Fruit fly (Drosophila melanogaster): ENCODE data around the gene ERR.

The ERR gene

DNA sequence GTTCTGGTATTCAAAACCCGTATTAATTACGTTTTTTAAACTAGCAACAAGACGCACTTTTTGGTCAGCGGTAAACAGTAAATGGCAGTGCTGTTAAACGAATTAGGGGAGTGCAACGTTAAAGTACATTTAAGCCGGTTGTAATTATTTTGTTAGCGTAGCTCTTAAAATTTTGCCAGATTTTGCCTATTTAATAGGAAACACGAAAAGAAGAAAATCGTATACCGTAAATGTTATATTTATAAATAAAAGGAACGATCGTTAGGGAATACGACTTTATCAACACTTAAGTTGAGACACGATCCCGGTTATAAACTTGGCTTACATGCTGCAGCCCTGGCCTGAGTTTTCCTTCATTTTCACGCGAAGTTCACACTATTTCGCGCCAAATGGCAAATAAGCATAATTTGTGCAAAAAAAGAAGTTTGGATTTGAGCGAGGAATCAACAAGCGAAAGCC, 49.0 kb downstream of the ERR start, which contains the start of the genes Setx and mus301 (continued):
- no peak for TF ChIP-seq grn (GFP tag; optimal IDR thresholded peaks at IDR 0.05)
- no peak for TF ChIP-seq HLHmδ (GFP tag; optimal IDR thresholded peaks at IDR 0.05)
- TF ChIP-seq knrl (GFP tag; IDR thresholded peaks at IDR 0.05; ENCODE audit: partially characterized antibody), result peak; percentile 50; the same call in 2 of the 3 replicates
- TF ChIP-seq CG14710 (tag; optimal IDR thresholded peaks at IDR 0.05), result peak; percentile 91
- TF ChIP-seq Meics (GFP tag; optimal IDR thresholded peaks at IDR 0.05), result peak; percentile 77
- TF ChIP-seq seq (GFP tag; IDR thresholded peaks at IDR 0.05), result no peak
- no peak for TF ChIP-seq sim (GFP tag; IDR thresholded peaks at IDR 0.05)
- no peak for TF ChIP-seq odd (GFP tag; optimal IDR thresholded peaks at IDR 0.05)
- TF ChIP-seq jing (GFP tag; optimal IDR thresholded peaks at IDR 0.05), result peak; percentile 25
- TF ChIP-seq CG17802 (tag; optimal IDR thresholded peaks at IDR 0.05), result peak; percentile 35
- peak; percentile 75 for TF ChIP-seq CG7556 (GFP tag; optimal IDR thresholded peaks at IDR 0.05)
- peak in 1 of 3 experiments; percentile 19 for TF ChIP-seq Stat92E (GFP tag; optimal IDR thresholded peaks at IDR 0.05)
- TF ChIP-seq Camta (GFP tag; optimal IDR thresholded peaks at IDR 0.05), result peak; percentile 84
- peak; percentile 80 for TF ChIP-seq CG4820 (GFP tag; optimal IDR thresholded peaks at IDR 0.05)
- peak; percentile 72 for TF ChIP-seq ssp (GFP tag; IDR thresholded peaks at IDR 0.05)
- peak; percentile 59 for TF ChIP-seq esg (GFP tag; conservative IDR thresholded peaks at IDR 0.05)
- TF ChIP-seq CG3838 (GFP tag; optimal IDR thresholded peaks at IDR 0.05), result peak; percentile 62
- TF ChIP-seq Ets65A (GFP tag), result peak; percentile 99
- TF ChIP-seq Eip74EF (GFP tag; optimal IDR thresholded peaks at IDR 0.05), result no peak
- TF ChIP-seq HmgZ (tag; optimal IDR thresholded peaks at IDR 0.05), result peak; percentile 88
- TF ChIP-seq bab2 (GFP tag; optimal IDR thresholded peaks at IDR 0.05), result peak; percentile 84
- peak; percentile 72 for TF ChIP-seq klu (GFP tag; IDR thresholded peaks at IDR 0.05)
- peak; percentile 73 for TF ChIP-seq rib (GFP tag; IDR thresholded peaks at IDR 0.05)
- TF ChIP-seq disco-r (GFP tag; optimal IDR thresholded peaks at IDR 0.05), result peak; percentile 64
- peak; percentile 79 for TF ChIP-seq E2f1 (GFP tag; IDR thresholded peaks at IDR 0.05)
- TF ChIP-seq Six4 (GFP tag; optimal IDR thresholded peaks at IDR 0.05), result peak; percentile 59
- no peak for TF ChIP-seq tap (tag; optimal IDR thresholded peaks at IDR 0.05)
- TF ChIP-seq pho (GFP tag; optimal IDR thresholded peaks at IDR 0.05), result peak; percentile 88
- TF ChIP-seq Hmx (GFP tag; optimal IDR thresholded peaks at IDR 0.05), result peak; percentile 59
- peak; percentile 87 for TF ChIP-seq CG9437 (GFP tag; optimal IDR thresholded peaks at IDR 0.05)
- peak; percentile 55 for TF ChIP-seq CG31388 (GFP tag; optimal IDR thresholded peaks at IDR 0.05)
- no peak for TF ChIP-seq yki (optimal IDR thresholded peaks at IDR 0.05)
- TF ChIP-seq Sin3A (optimal IDR thresholded peaks at IDR 0.05), result peak; percentile 94
- TF ChIP-seq CG8359 (GFP tag; optimal IDR thresholded peaks at IDR 0.05; ENCODE audit: borderline replicate concordance), result no peak
- no peak for TF ChIP-seq dimm (GFP tag; IDR thresholded peaks at IDR 0.05)
- TF ChIP-seq scrt (GFP tag; optimal IDR thresholded peaks at IDR 0.05), result no peak
- peak; percentile 66; the same call in 1 of the 2 replicates for TF ChIP-seq wdn (GFP tag; IDR thresholded peaks at IDR 0.05)
- TF ChIP-seq org-1 (GFP tag; optimal IDR thresholded peaks at IDR 0.05), result peak; percentile 5
- peak; percentile 94 for TF ChIP-seq CG2120 (GFP tag; optimal IDR thresholded peaks at IDR 0.05)
- no peak for TF ChIP-seq usp (GFP tag; optimal IDR thresholded peaks at IDR 0.05)
- peak; percentile 76 for TF ChIP-seq CG18011 (GFP tag; optimal IDR thresholded peaks at IDR 0.05)
- TF ChIP-seq zen (tag; optimal IDR thresholded peaks at IDR 0.05), result peak; percentile 88
- peak; percentile 58; the same call in 1 of the 3 replicates for TF ChIP-seq ci (GFP tag; IDR thresholded peaks at IDR 0.05)
- TF ChIP-seq hth (optimal IDR thresholded peaks at IDR 0.05), result no peak
- TF ChIP-seq CG6854 (GFP tag; optimal IDR thresholded peaks at IDR 0.05), result no peak
- TF ChIP-seq ems (GFP tag; optimal IDR thresholded peaks at IDR 0.05), result peak; percentile 87
- TF ChIP-seq Rfx (GFP tag; IDR thresholded peaks at IDR 0.05), result peak; percentile 89
- no peak for TF ChIP-seq CG6765 (GFP tag; optimal IDR thresholded peaks at IDR 0.05)
- TF ChIP-seq CG3163 (GFP tag; optimal IDR thresholded peaks at IDR 0.05), result peak; percentile 51
- peak; percentile 92 for TF ChIP-seq Hmr (GFP tag; optimal IDR thresholded peaks at IDR 0.05)
- TF ChIP-seq CG3726 (GFP tag; IDR thresholded peaks at IDR 0.05), result no peak
- peak; percentile 80 for TF ChIP-seq Dad (GFP tag; optimal IDR thresholded peaks at IDR 0.05)

All from whole organism, embryonic.